Worm (Caenorhabditis elegans) whole organism, young adult: ENCODE results near the gene ZK177.9.

Source experiments
- F23B12.7 ChIP-seq: sonication (generic microtip); optimal IDR thresholded peaks from 2 replicates; lab custom pipeline; 2017; ENCODE audit warnings: missing genetic modification characterization, mild to moderate bottlenecking, missing compliant biosample characterization, antibody characterized with exemption, moderate library complexity; ENCODE audit not compliant: insufficient read depth
- ZK185.1 ChIP-seq: sonication (generic microtip); optimal IDR thresholded peaks from 2 replicates; lab custom pipeline; 2016; ENCODE audit warnings: mild to moderate bottlenecking, missing genetic modification characterization, missing compliant biosample characterization; ENCODE audit not compliant: poor library complexity, severe bottlenecking
- ama-1 ChIP-seq, 3 experiments: fragments of 150-350 bp in 1 of 3; sonication (generic microtip) in 2 of 3; optimal IDR thresholded peaks; 2 replicates each; lab custom pipeline; 2014 to 2018; ENCODE audit warnings: missing biosample characterization in 2 of 3, missing genetic modification characterization in 2 of 3, missing genetic modification reagents in 2 of 3
- hrde-1 ChIP-seq: sonication (generic microtip); optimal IDR thresholded peaks from 2 replicates; lab custom pipeline; 2016; ENCODE audit warnings: missing genetic modification characterization, mild to moderate bottlenecking, missing compliant biosample characterization, moderate library complexity, missing genotype, missing genetic modification reagents, borderline replicate concordance
- hsf-1 ChIP-seq: fragments of 200-800 bp; sonication (Bioruptor generic); IDR thresholded peaks from 2 replicates; pipeline ENCODE4 v1.3.6; 2022; ENCODE audit warnings: missing genetic modification reagents, missing genetic modification characterization, missing compliant biosample characterization
- mel-28 ChIP-seq: sonication (generic microtip); optimal IDR thresholded peaks from 2 replicates; lab custom pipeline; 2016; ENCODE audit warnings: borderline replicate concordance, mild to moderate bottlenecking, missing genetic modification characterization, missing compliant biosample characterization
- nfya-1 ChIP-seq: sonication (generic microtip); optimal IDR thresholded peaks from 2 replicates; lab custom pipeline; 2017; ENCODE audit warnings: antibody characterized with exemption, missing compliant biosample characterization, missing genetic modification characterization, borderline replicate concordance; ENCODE audit not compliant: insufficient read depth
- nhr-27 ChIP-seq: fragments of 200-800 bp; sonication (Bioruptor generic); optimal IDR thresholded peaks from 2 replicates; lab custom pipeline; 2018; ENCODE audit warnings: mild to moderate bottlenecking, missing genetic modification characterization, moderate library complexity, missing compliant biosample characterization
- pha-4 ChIP-seq: fragments of 150-350 bp; sonication (generic microtip); optimal IDR thresholded peaks from 2 replicates; lab custom pipeline; 2014; ENCODE audit warnings: missing biosample characterization, missing genetic modification reagents, missing genetic modification characterization
- snpc-1.1 ChIP-seq: sonication (generic microtip); optimal IDR thresholded peaks from 2 replicates; lab custom pipeline; 2017; ENCODE audit warnings: missing genetic modification characterization, mild to moderate bottlenecking, missing compliant biosample characterization, antibody characterized with exemption, moderate library complexity, missing genotype, missing genetic modification reagents; ENCODE audit not compliant: insufficient read depth
- snpc-4 ChIP-seq, 5 experiments: fragments of 150-350 bp in 1 of 5; sonication (generic microtip) in 4 of 5; optimal IDR thresholded peaks; 2 replicates each; lab custom pipeline; 2014 to 2018; ENCODE audit warnings: missing genetic modification characterization in 5 of 5, missing biosample characterization in 3 of 5, antibody characterized with exemption in 2 of 5, mild to moderate bottlenecking in 2 of 5, missing compliant biosample characterization in 2 of 5, missing genotype in 2 of 5, moderate library complexity in 2 of 5, missing genetic modification reagents in 1 of 5
- unc-62 ChIP-seq: fragments of 150-350 bp; optimal IDR thresholded peaks from 2 replicates; lab custom pipeline; 2014; ENCODE audit warnings: missing biosample characterization, missing genetic modification reagents, missing genetic modification characterization
- ztf-22 ChIP-seq: fragments of 200-800 bp; sonication (Bioruptor generic); optimal IDR thresholded peaks from 2 replicates; lab custom pipeline; 2018; ENCODE audit warnings: mild to moderate bottlenecking, missing genetic modification characterization, moderate library complexity, missing compliant biosample characterization

DNA sequence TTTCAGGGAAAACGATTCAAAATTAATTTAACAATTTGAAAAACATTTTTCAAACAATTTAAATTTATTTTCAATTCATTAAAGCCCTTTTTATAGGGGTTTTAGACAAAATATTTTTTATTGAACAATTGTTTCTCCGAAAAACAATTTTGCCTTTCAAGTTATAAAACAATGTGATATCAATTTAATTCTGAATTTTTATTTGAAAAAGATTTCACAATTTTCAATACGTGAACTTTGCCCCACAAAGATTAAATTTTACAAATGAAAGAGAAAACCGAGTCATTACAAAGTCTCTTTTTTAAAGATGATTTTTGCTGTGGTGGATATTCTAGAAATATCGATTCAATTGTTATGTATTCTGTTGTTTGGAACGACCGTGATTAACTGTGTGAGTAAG, 1.4 kb upstream of the ZK177.9 start, which contains the start of gene ZK177.2:
- TF ChIP-seq snpc-1.1 (tag; lab: Kevin White, UChicago) (no peak), pha-4 (tag; lab: Kevin White, UChicago) (no peak), hsf-1 (GFP tag; lab: Robert Waterston, UW) (no peak), nhr-27 (tag; lab: Kevin White, UChicago) (no peak), nfya-1 (tag; lab: Kevin White, UChicago) (no peak), mel-28 (no peak), ama-1 (optimal IDR thresholded peaks at IDR 0.05; lab: Kevin White, UChicago) (no peak), ama-1 (GFP tag; optimal IDR thresholded peaks at IDR 0.05; lab: Kevin White, UChicago) (no peak), snpc-4 (GFP tag; optimal IDR thresholded peaks at IDR 0.05; lab: Kevin White, UChicago) (no peak), snpc-4 (tag; optimal IDR thresholded peaks at IDR 0.05; lab: Kevin White, UChicago) (no peak), hrde-1 (no peak), F23B12.7 (tag; lab: Kevin White, UChicago) (no peak), ztf-22 (GFP tag; lab: Kevin White, UChicago) (no peak), unc-62 (GFP tag; lab: Kevin White, UChicago) (no peak), ZK185.1 (tag; lab: Kevin White, UChicago) (no peak)
